Worm (Caenorhabditis elegans): ENCODE measurements around the gene nta-1.

DNA sequence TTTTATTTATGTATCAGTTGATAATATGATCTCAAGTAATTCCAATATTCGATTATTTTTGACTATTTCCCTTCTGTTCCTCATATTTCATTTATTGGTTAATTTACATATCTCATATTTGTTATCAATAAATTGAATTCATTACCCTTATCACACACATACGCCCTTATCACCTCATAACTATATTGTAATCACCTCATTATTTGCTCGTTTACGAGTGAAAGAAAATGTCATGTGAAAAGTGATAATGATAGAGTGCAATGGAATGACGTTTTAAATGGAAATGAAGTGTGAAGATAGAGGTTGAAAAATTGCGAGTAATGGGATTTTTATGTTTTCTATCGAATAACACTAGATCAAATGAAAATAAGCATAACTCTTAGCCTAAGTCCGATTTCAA is 42.9 kb upstream of the nta-1 start:
- TF ChIP-seq him-1 (tag; optimal IDR thresholded peaks at IDR 0.05), result no peak
- no peak for TF ChIP-seq dao-5 (tag; optimal IDR thresholded peaks at IDR 0.05)
- TF ChIP-seq W03F9.2 (tag; optimal IDR thresholded peaks at IDR 0.05), result no peak
